Worm (Caenorhabditis elegans): ENCODE data around the gene F54D10.4.

ce11 chrII:3810550-3810949 lies 3.7 kb upstream of the F54D10.4 start:
- TF ChIP-seq lin-35 (GFP tag; optimal IDR thresholded peaks at IDR 0.05) (peak; percentile 44 to 46), ztf-11 (tag; optimal IDR thresholded peaks at IDR 0.05) (no peak), ama-1 (optimal IDR thresholded peaks at IDR 0.05) (no peak), sptf-1 (tag; optimal IDR thresholded peaks at IDR 0.05) (no peak), egl-27 (tag; optimal IDR thresholded peaks at IDR 0.05) (no peak), tbx-2 (tag; optimal IDR thresholded peaks at IDR 0.05) (peak; percentile 32), pqm-1 (tag; optimal IDR thresholded peaks at IDR 0.05) (no peak)
